Worm (Caenorhabditis elegans) whole organism, L4/young adult: Measurements from ENCODE around the gene cnp-2.

Experiments
- W03F9.2 ChIP-seq: fragments of 150-350 bp; optimal IDR thresholded peaks from 2 replicates; lab custom pipeline; 2014; ENCODE audit warnings: missing biosample characterization, missing genetic modification characterization
- dao-5 ChIP-seq: sonication (generic microtip); optimal IDR thresholded peaks from 2 replicates; lab custom pipeline; 2016; ENCODE audit warnings: missing genotype, missing genetic modification characterization, moderate library complexity, missing compliant biosample characterization
- him-1 ChIP-seq: sonication (generic microtip); optimal IDR thresholded peaks from 2 replicates; lab custom pipeline; 2016; ENCODE audit warnings: missing genotype, missing genetic modification reagents, missing genetic modification characterization, missing compliant biosample characterization

- TF ChIP-seq dao-5 (no peak), W03F9.2 (tag; lab: Kevin White, UChicago) (no peak), him-1 (tag; lab: Kevin White, UChicago) (no peak)
Observed at ce11 chrII:12799364-12799763, 38.8 kb downstream of the cnp-2 start.
